Worm (Caenorhabditis elegans): ENCODE data around the gene C05B5.8.

DNA sequence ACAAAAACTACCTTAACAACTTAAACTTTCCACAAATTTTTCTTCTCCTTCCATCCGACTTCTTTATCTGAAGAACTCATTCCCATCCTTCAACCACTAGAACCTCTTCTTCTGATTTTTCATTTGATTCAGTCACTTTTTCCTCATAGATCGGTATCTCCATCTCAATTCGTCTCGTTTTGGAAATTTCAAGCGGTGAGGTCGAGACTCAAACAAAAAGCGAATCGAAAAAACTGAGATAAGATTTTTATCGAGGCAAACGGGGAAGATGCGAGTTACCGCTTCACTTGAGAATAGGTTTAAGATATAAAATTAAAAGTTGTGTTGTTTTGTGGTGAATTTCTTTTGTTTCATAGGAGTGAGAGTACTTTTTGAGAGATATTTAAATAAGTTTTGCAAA is 15.3 kb downstream of the C05B5.8 start:
- TF ChIP-seq ceh-28 (tag; optimal IDR thresholded peaks at IDR 0.05) = no peak
- TF ChIP-seq elt-3 (tag; optimal IDR thresholded peaks at IDR 0.05) = no peak
